Worm (Caenorhabditis elegans) whole organism, late embryonic: ENCODE measurements around the gene drd-1.

Source experiments
- C08G9.2 ChIP-seq: sonication (generic microtip); optimal IDR thresholded peaks from 2 replicates; lab custom pipeline; 2016; ENCODE audit warnings: mild to moderate bottlenecking, missing genetic modification characterization, moderate library complexity, missing compliant biosample characterization
- C38D4.7 ChIP-seq: fragments of 200-800 bp; sonication (Bioruptor generic); optimal IDR thresholded peaks from 2 replicates; lab custom pipeline; 2018; ENCODE audit warnings: mild to moderate bottlenecking, missing genetic modification characterization, moderate library complexity, missing compliant biosample characterization
- F13H6.1 ChIP-seq: sonication (generic microtip); optimal IDR thresholded peaks from 2 replicates; lab custom pipeline; 2016; ENCODE audit warnings: missing genetic modification characterization, missing compliant biosample characterization
- ahr-1 ChIP-seq: sonication (generic microtip); optimal IDR thresholded peaks from 2 replicates; lab custom pipeline; 2016; ENCODE audit warnings: missing genetic modification characterization, missing compliant biosample characterization
- ceh-14 ChIP-seq: sonication (generic microtip); optimal IDR thresholded peaks from 2 replicates; lab custom pipeline; 2016; ENCODE audit warnings: missing genotype, missing genetic modification characterization, missing compliant biosample characterization
- ceh-34 ChIP-seq: sonication (generic microtip); optimal IDR thresholded peaks from 2 replicates; lab custom pipeline; 2016; ENCODE audit warnings: mild to moderate bottlenecking, missing genetic modification characterization, missing compliant biosample characterization
- dve-1 ChIP-seq: sonication (generic microtip); optimal IDR thresholded peaks from 2 replicates; lab custom pipeline; 2017; ENCODE audit warnings: antibody characterized with exemption, mild to moderate bottlenecking, missing genetic modification characterization, missing compliant biosample characterization
- fkh-10 ChIP-seq: fragments of 150-350 bp; optimal IDR thresholded peaks from 2 replicates; lab custom pipeline; 2014; ENCODE audit warnings: missing biosample characterization, missing genetic modification reagents, missing genetic modification characterization
- fkh-6 ChIP-seq: sonication (generic microtip); optimal IDR thresholded peaks from 2 replicates; lab custom pipeline; 2016; ENCODE audit warnings: missing genetic modification characterization, missing compliant biosample characterization
- hlh-13 ChIP-seq: fragments of 200-800 bp; sonication (Bioruptor generic); optimal IDR thresholded peaks from 2 replicates; lab custom pipeline; 2018; ENCODE audit warnings: mild to moderate bottlenecking, missing genetic modification characterization, missing compliant biosample characterization
- hlh-8 ChIP-seq: sonication (generic microtip); optimal IDR thresholded peaks from 2 replicates; lab custom pipeline; 2016; ENCODE audit warnings: missing genotype, missing genetic modification characterization, missing compliant biosample characterization
- lin-11 ChIP-seq: fragments of 200-800 bp; sonication (Bioruptor generic); optimal IDR thresholded peaks from 2 replicates; lab custom pipeline; 2018; ENCODE audit warnings: mild to moderate bottlenecking, missing genetic modification characterization, missing compliant biosample characterization
- nhr-11 ChIP-seq: fragments of 150-350 bp; optimal IDR thresholded peaks from 2 replicates; lab custom pipeline; 2014; ENCODE audit warnings: missing biosample characterization, missing genetic modification characterization
- nhr-232 ChIP-seq: sonication (generic microtip); optimal IDR thresholded peaks from 2 replicates; lab custom pipeline; 2016; ENCODE audit warnings: missing genetic modification characterization, missing compliant biosample characterization
- npax-4 ChIP-seq: sonication (generic microtip); optimal IDR thresholded peaks from 2 replicates; lab custom pipeline; 2016; ENCODE audit warnings: missing genetic modification characterization, missing compliant biosample characterization
- pag-3 ChIP-seq: sonication (generic microtip); optimal IDR thresholded peaks from 2 replicates; lab custom pipeline; 2016; ENCODE audit warnings: missing compliant biosample characterization, missing genetic modification characterization, borderline replicate concordance
- pat-9 ChIP-seq: fragments of 200-800 bp; sonication (Bioruptor generic); optimal IDR thresholded peaks from 2 replicates; lab custom pipeline; 2018; ENCODE audit warnings: mild to moderate bottlenecking, missing genetic modification characterization, moderate library complexity, missing compliant biosample characterization
- pax-1 ChIP-seq: fragments of 150-350 bp; optimal IDR thresholded peaks from 2 replicates; lab custom pipeline; 2014; ENCODE audit warnings: missing biosample characterization, missing genetic modification characterization
- pha-4 ChIP-seq: fragments of 150-350 bp; optimal IDR thresholded peaks from 2 replicates; lab custom pipeline; 2018; ENCODE audit warnings: missing biosample characterization, missing genetic modification reagents, missing genetic modification characterization
- pros-1 ChIP-seq: fragments of 150-350 bp; optimal IDR thresholded peaks from 2 replicates; lab custom pipeline; 2014; ENCODE audit warnings: missing biosample characterization, missing genetic modification reagents, missing genetic modification characterization
- ref-2 ChIP-seq: sonication (generic microtip); optimal IDR thresholded peaks from 2 replicates; lab custom pipeline; 2016; ENCODE audit warnings: missing genetic modification characterization, missing compliant biosample characterization
- sox-4 ChIP-seq: sonication (generic microtip); optimal IDR thresholded peaks from 2 replicates; lab custom pipeline; 2017; ENCODE audit warnings: mild to moderate bottlenecking, missing genetic modification characterization, inconsistent platforms, missing compliant biosample characterization
- syd-9 ChIP-seq: sonication (generic microtip); optimal IDR thresholded peaks from 2 replicates; lab custom pipeline; 2016; ENCODE audit warnings: mild to moderate bottlenecking, missing genetic modification characterization, moderate library complexity, missing compliant biosample characterization
- tbx-7 ChIP-seq: sonication (generic microtip); optimal IDR thresholded peaks from 2 replicates; lab custom pipeline; 2016; ENCODE audit warnings: missing genotype, missing genetic modification characterization, missing compliant biosample characterization
- unc-42 ChIP-seq: sonication (generic microtip); optimal IDR thresholded peaks from 2 replicates; lab custom pipeline; 2016; ENCODE audit warnings: missing genotype, missing genetic modification characterization, missing compliant biosample characterization
- unc-86 ChIP-seq: sonication (generic microtip); optimal IDR thresholded peaks from 2 replicates; lab custom pipeline; 2016; ENCODE audit warnings: missing genetic modification characterization, missing compliant biosample characterization

Gene drd-1

DNA sequence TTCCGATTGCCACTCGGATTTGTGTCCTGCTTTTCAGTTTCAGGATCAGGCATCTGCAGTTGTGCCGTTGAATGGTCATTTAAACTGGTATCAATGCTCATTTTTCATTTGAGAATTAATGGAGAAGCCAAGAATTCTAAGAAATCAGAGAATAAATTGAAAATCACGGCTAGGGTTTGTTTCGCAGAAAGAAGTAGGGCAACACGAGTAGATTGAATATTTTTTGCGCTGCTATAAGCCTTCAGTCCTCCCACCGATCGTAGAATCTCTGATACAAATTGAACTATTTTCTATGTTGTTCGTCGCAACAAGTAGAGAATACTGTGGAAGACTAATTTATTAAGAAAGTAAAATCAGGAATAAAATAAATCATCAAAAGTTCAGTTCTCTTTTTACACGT lies 49.2 kb downstream of the drd-1 start, which contains the start of gene acp-3:
TSS of gene acp-3 (minus strand) at position 101 of the 400 bp plus-strand sequence.
- no peak for TF ChIP-seq unc-42 (tag; lab: Kevin White, UChicago)
- no peak for TF ChIP-seq ahr-1 (tag; lab: Kevin White, UChicago)
- no peak for TF ChIP-seq F13H6.1 (tag; lab: Kevin White, UChicago)
- no peak for TF ChIP-seq fkh-10 (GFP tag; lab: Kevin White, UChicago)
- TF ChIP-seq pat-9 (tag; lab: Kevin White, UChicago): no peak
- no peak for TF ChIP-seq ceh-14
- no peak for TF ChIP-seq nhr-232 (tag; lab: Kevin White, UChicago)

DNA sequence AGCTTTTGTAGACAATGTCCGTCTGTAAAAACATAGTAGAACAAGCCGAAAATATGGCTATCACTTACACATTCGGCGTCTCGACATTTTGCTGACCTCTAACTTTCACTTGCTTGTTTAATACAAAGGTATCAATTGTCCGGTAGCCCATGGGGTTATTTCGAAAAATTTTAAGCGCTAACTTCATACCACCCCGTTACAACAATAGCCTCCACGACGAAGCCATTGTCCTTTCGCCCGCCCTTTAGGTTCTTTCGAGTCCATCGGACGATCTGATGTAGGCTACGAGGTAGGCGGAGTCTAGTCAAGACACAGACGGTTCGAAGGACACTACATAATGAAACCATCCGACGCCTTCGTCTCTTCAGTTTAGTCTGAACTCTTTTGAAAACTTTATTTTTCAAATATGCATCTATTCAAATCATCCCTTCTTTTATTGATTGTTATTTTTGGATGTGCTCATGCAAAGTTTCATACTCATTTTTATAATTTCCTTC lies 51.0 kb downstream of the drd-1 start, which contains the start of gene lips-10:
TSS of gene lips-10 (plus strand) at position 378 of the 497 bp plus-strand sequence.
- TF ChIP-seq hlh-13 (GFP tag; lab: Kevin White, UChicago) (no peak), lin-11 (no peak), ceh-34 (no peak), nhr-11 (tag; lab: Kevin White, UChicago) (no peak), pax-1 (tag; lab: Kevin White, UChicago) (no peak), C38D4.7 (GFP tag; lab: Kevin White, UChicago) (no peak), tbx-7 (tag; lab: Kevin White, UChicago) (no peak), pag-3 (tag; lab: Kevin White, UChicago) (no peak), pha-4 (tag; lab: Kevin White, UChicago) (no peak), syd-9 (tag; lab: Kevin White, UChicago) (no peak), C08G9.2 (tag; lab: Kevin White, UChicago) (no peak), hlh-8 (tag; lab: Kevin White, UChicago) (no peak), dve-1 (tag; lab: Kevin White, UChicago) (no peak), ref-2 (no peak), unc-86 (tag; lab: Kevin White, UChicago) (no peak), fkh-6 (tag; lab: Kevin White, UChicago) (no peak), pros-1 (no peak), ahr-1 (tag; lab: Kevin White, UChicago) (no peak), npax-4 (tag; lab: Kevin White, UChicago) (no peak), sox-4 (tag; lab: Kevin White, UChicago) (no peak)
